Fruit fly (Drosophila melanogaster) whole organism, embryonic: ENCODE results near the gene CG14406.

Experiments used
- ATbp ChIP-seq: fragments of 200-800 bp; sonication (Bioruptor generic); optimal IDR thresholded peaks from 2 replicates; lab custom pipeline; 2017; ENCODE audit warnings: missing biosample characterization, mild to moderate bottlenecking, missing genetic modification characterization, missing genetic modification reagents
- Aef1 ChIP-seq: fragments of 200-800 bp; sonication (Bioruptor generic); IDR thresholded peaks from 3 replicates; pipeline ENCODE4 v1.3.6; 2022; ENCODE audit warnings: missing biosample characterization, missing genetic modification characterization
- Atf-2 ChIP-seq: fragments of 200-800 bp; sonication (Bioruptor generic); optimal IDR thresholded peaks from 2 replicates; lab custom pipeline; 2016; ENCODE audit warnings: missing biosample characterization, missing genetic modification characterization
- Atf6 ChIP-seq: fragments of 200-800 bp; sonication (Bioruptor generic); IDR thresholded peaks from 2 replicates; pipeline ENCODE4 v1.3.6; 2022; ENCODE audit warnings: missing biosample characterization, missing genetic modification characterization
- Bteb2 ChIP-seq: fragments of 200-800 bp; sonication (Bioruptor generic); optimal IDR thresholded peaks from 2 replicates; lab custom pipeline; 2016; ENCODE audit warnings: missing biosample characterization, missing genetic modification characterization
- C15 ChIP-seq: fragments of 200-800 bp; sonication (Bioruptor generic); IDR thresholded peaks from 3 replicates; pipeline ENCODE4 v1.3.6; 2022; ENCODE audit warnings: missing biosample characterization, missing genetic modification characterization
- CG10209 ChIP-seq: fragments of 200-800 bp; sonication (Bioruptor generic); optimal IDR thresholded peaks from 3 replicates; lab custom pipeline; 2017; ENCODE audit warnings: missing biosample characterization, mild to moderate bottlenecking, missing genetic modification characterization, missing genetic modification reagents
- CG11560 ChIP-seq: fragments of 200-800 bp; sonication (Bioruptor generic); IDR thresholded peaks from 3 replicates; pipeline ENCODE4 v1.3.6; 2022; ENCODE audit warnings: missing biosample characterization, missing genetic modification characterization
- CG11695 ChIP-seq: fragments of 200-800 bp; sonication (Bioruptor generic); IDR thresholded peaks from 3 replicates; pipeline ENCODE4 v1.3.6; 2022; ENCODE audit warnings: missing biosample characterization, missing genetic modification characterization
- CG11696 ChIP-seq: fragments of 200-800 bp; sonication (Bioruptor generic); IDR thresholded peaks from 2 replicates; pipeline ENCODE4 v1.3.6; 2022; ENCODE audit warnings: missing biosample characterization, missing genetic modification characterization
- CG12219 ChIP-seq: fragments of 200-800 bp; sonication (Bioruptor generic); optimal IDR thresholded peaks from 3 replicates; lab custom pipeline; 2018; ENCODE audit warnings: missing biosample characterization, mild to moderate bottlenecking, missing genetic modification characterization
- CG12769 ChIP-seq: fragments of 200-800 bp; sonication (Bioruptor generic); optimal IDR thresholded peaks from 2 replicates; lab custom pipeline; 2019; ENCODE audit warnings: missing biosample characterization, mild to moderate bottlenecking, missing genetic modification characterization, moderate library complexity
- CG17186 ChIP-seq: fragments of 200-800 bp; sonication (Bioruptor generic); optimal IDR thresholded peaks from 3 replicates; lab custom pipeline; 2017; ENCODE audit warnings: missing biosample characterization, missing genetic modification reagents, missing genetic modification characterization
- CG17359 ChIP-seq: fragments of 200-800 bp; sonication (Bioruptor generic); optimal IDR thresholded peaks from 3 replicates; lab custom pipeline; 2018; ENCODE audit warnings: missing biosample characterization, mild to moderate bottlenecking, missing genetic modification characterization, moderate library complexity
- CG17385 ChIP-seq: fragments of 200-800 bp; sonication (Bioruptor generic); optimal IDR thresholded peaks from 3 replicates; lab custom pipeline; 2018; ENCODE audit warnings: missing biosample characterization, mild to moderate bottlenecking, missing genetic modification characterization
- CG17802 ChIP-seq: fragments of 200-800 bp; sonication (Bioruptor generic); optimal IDR thresholded peaks from 2 replicates; lab custom pipeline; 2018; ENCODE audit warnings: missing biosample characterization, mild to moderate bottlenecking, missing genetic modification characterization, moderate library complexity
- CG3163 ChIP-seq: fragments of 200-800 bp; sonication (Bioruptor generic); optimal IDR thresholded peaks from 3 replicates; lab custom pipeline; 2016; ENCODE audit warnings: missing biosample characterization, missing genetic modification characterization
- CG32767 ChIP-seq: fragments of 200-800 bp; sonication (Bioruptor generic); IDR thresholded peaks from 2 replicates; pipeline ENCODE4 v1.3.6; 2022; ENCODE audit warnings: missing biosample characterization, missing genetic modification characterization
- CG3281 ChIP-seq: fragments of 200-800 bp; sonication (Bioruptor generic); optimal IDR thresholded peaks from 3 replicates; lab custom pipeline; 2017; ENCODE audit warnings: missing biosample characterization, mild to moderate bottlenecking, missing genetic modification characterization
- CG4617 ChIP-seq: fragments of 200-800 bp; sonication (Bioruptor generic); optimal IDR thresholded peaks from 3 replicates; lab custom pipeline; 2016; ENCODE audit warnings: missing biosample characterization, missing genetic modification characterization, borderline replicate concordance
- CG6813 ChIP-seq: fragments of 200-800 bp; sonication (Bioruptor generic); optimal IDR thresholded peaks from 2 replicates; lab custom pipeline; 2017; ENCODE audit warnings: missing biosample characterization, missing genetic modification characterization, mild to moderate bottlenecking, moderate library complexity, missing genetic modification reagents
- CG7786 ChIP-seq: fragments of 200-800 bp; sonication (Bioruptor generic); optimal IDR thresholded peaks from 2 replicates; lab custom pipeline; 2016; ENCODE audit warnings: missing biosample characterization, missing genetic modification characterization
- CG8388 ChIP-seq: fragments of 200-800 bp; sonication (Bioruptor generic); optimal IDR thresholded peaks from 2 replicates; lab custom pipeline; 2019; ENCODE audit warnings: missing biosample characterization, mild to moderate bottlenecking, missing genetic modification characterization, moderate library complexity
- CG9437 ChIP-seq: fragments of 200-800 bp; sonication (Bioruptor generic); optimal IDR thresholded peaks from 2 replicates; lab custom pipeline; 2018; ENCODE audit warnings: missing biosample characterization, mild to moderate bottlenecking, missing genetic modification characterization
- Chrac-16 ChIP-seq: fragments of 200-800 bp; sonication (Bioruptor generic); optimal IDR thresholded peaks from 3 replicates; lab custom pipeline; 2016; ENCODE audit warnings: missing biosample characterization, missing genetic modification characterization
- Doc3 ChIP-seq: fragments of 200-800 bp; sonication (Bioruptor generic); IDR thresholded peaks from 3 replicates; pipeline ENCODE4 v1.3.6; 2022; ENCODE audit warnings: missing biosample characterization, missing genetic modification characterization; ENCODE audit not compliant: partially characterized antibody
- Dp ChIP-seq: fragments of 200-800 bp; sonication (Bioruptor generic); optimal IDR thresholded peaks from 2 replicates; lab custom pipeline; 2018; ENCODE audit warnings: missing biosample characterization, mild to moderate bottlenecking, missing genetic modification characterization, moderate library complexity
- GATAe ChIP-seq: fragments of 200-800 bp; sonication (Bioruptor generic); conservative IDR thresholded peaks from 2 replicates; pipeline ENCODE4 v1.3.6; 2022; ENCODE audit warnings: missing biosample characterization, missing genetic modification characterization
- Max ChIP-seq: fragments of 200-800 bp; sonication (Bioruptor generic); optimal IDR thresholded peaks from 2 replicates; lab custom pipeline; 2016; ENCODE audit warnings: missing biosample characterization, mild to moderate bottlenecking, missing genetic modification characterization
- PHDP ChIP-seq: fragments of 200-800 bp; sonication (Bioruptor generic); optimal IDR thresholded peaks from 3 replicates; lab custom pipeline; 2018; ENCODE audit warnings: missing biosample characterization, mild to moderate bottlenecking, missing genetic modification characterization, moderate library complexity
- Spps ChIP-seq: fragments of 200-800 bp; sonication (Bioruptor generic); optimal IDR thresholded peaks from 2 replicates; lab custom pipeline; 2018; ENCODE audit warnings: missing biosample characterization, mild to moderate bottlenecking, missing genetic modification characterization
- TFAM ChIP-seq: fragments of 200-800 bp; sonication (Bioruptor generic); optimal IDR thresholded peaks from 2 replicates; lab custom pipeline; 2017; ENCODE audit warnings: missing biosample characterization, missing genetic modification characterization, inconsistent platforms
- bowl ChIP-seq: fragments of 200-800 bp; sonication (Bioruptor generic); IDR thresholded peaks from 2 replicates; pipeline ENCODE4 v1.3.6; 2022; ENCODE audit warnings: missing biosample characterization, missing genetic modification characterization
- cg ChIP-seq: fragments of 200-800 bp; sonication (Bioruptor generic); optimal IDR thresholded peaks from 3 replicates; lab custom pipeline; 2019; ENCODE audit warnings: missing biosample characterization, mild to moderate bottlenecking, missing genetic modification characterization, moderate library complexity
- disco-r ChIP-seq: fragments of 200-800 bp; sonication (Bioruptor generic); optimal IDR thresholded peaks from 2 replicates; lab custom pipeline; 2016; ENCODE audit warnings: missing biosample characterization, missing genetic modification characterization
- ems ChIP-seq: fragments of 200-800 bp; sonication (Bioruptor generic); optimal IDR thresholded peaks from 3 replicates; lab custom pipeline; 2016; ENCODE audit warnings: missing biosample characterization, missing genetic modification characterization
- fd64A ChIP-seq: fragments of 200-800 bp; sonication (Bioruptor generic); optimal IDR thresholded peaks from 3 replicates; lab custom pipeline; 2018; ENCODE audit warnings: missing biosample characterization, mild to moderate bottlenecking, missing genetic modification characterization
- gem ChIP-seq: fragments of 200-800 bp; sonication (Bioruptor generic); optimal IDR thresholded peaks from 2 replicates; lab custom pipeline; 2019; ENCODE audit warnings: missing biosample characterization, mild to moderate bottlenecking, missing genetic modification characterization, moderate library complexity
- hkb ChIP-seq, 2 experiments: fragments of 200-800 bp in 1 of 2; fragments of >200 bp in 1 of 2; sonication (Bioruptor generic) in 1 of 2; IDR thresholded peaks in 1 of 2; optimal IDR thresholded peaks in 1 of 2; 2 replicates each; pipeline versions ENCODE4 v1.3.6 to Lab custom; 2017 to 2022; ENCODE audit warnings: missing biosample characterization in 1 of 2, missing genetic modification characterization in 1 of 2
- hth ChIP-seq: fragments of >200 bp; optimal IDR thresholded peaks from 2 replicates; lab custom pipeline; 2017; ENCODE audit warnings: inconsistent platforms
- lbe ChIP-seq: fragments of 200-800 bp; sonication (Bioruptor generic); optimal IDR thresholded peaks from 2 replicates; lab custom pipeline; 2016; ENCODE audit warnings: missing biosample characterization, mild to moderate bottlenecking, missing genetic modification characterization
- lola ChIP-seq, 3 experiments: fragments of >200 bp in 2 of 3; fragments of 200-800 bp in 1 of 3; sonication (Bioruptor generic) in 1 of 3; optimal IDR thresholded peaks; 2 replicates each; lab custom pipeline; 2017 to 2019; ENCODE audit warnings: missing biosample characterization in 3 of 3, missing genetic modification characterization in 3 of 3, mild to moderate bottlenecking in 1 of 3, moderate library complexity in 1 of 3
- maf-S ChIP-seq: fragments of 200-800 bp; sonication (Bioruptor generic); optimal IDR thresholded peaks from 2 replicates; lab custom pipeline; 2016; ENCODE audit warnings: missing biosample characterization, missing genetic modification characterization
- repo ChIP-seq: fragments of 200-800 bp; sonication (Bioruptor generic); optimal IDR thresholded peaks from 2 replicates; lab custom pipeline; 2016; ENCODE audit warnings: missing biosample characterization, missing genetic modification characterization
- sob ChIP-seq: fragments of 200-800 bp; sonication (Bioruptor generic); IDR thresholded peaks from 2 replicates; pipeline ENCODE4 v1.3.6; 2022; ENCODE audit warnings: missing biosample characterization, missing genetic modification characterization
- ssp ChIP-seq: fragments of 200-800 bp; sonication (Bioruptor generic); IDR thresholded peaks from 2 replicates; pipeline ENCODE4 v1.3.6; 2022; ENCODE audit warnings: missing biosample characterization, missing genetic modification characterization
- tgo ChIP-seq: fragments of 200-800 bp; sonication (Bioruptor generic); IDR thresholded peaks from 3 replicates; pipeline ENCODE4 v1.3.6; 2022; ENCODE audit warnings: missing biosample characterization, missing genetic modification characterization
- tx ChIP-seq: fragments of 200-800 bp; sonication (Bioruptor generic); optimal IDR thresholded peaks from 2 replicates; lab custom pipeline; 2016; ENCODE audit warnings: missing biosample characterization, missing genetic modification characterization
- zf30C ChIP-seq: fragments of 200-800 bp; sonication (Bioruptor generic); optimal IDR thresholded peaks from 3 replicates; lab custom pipeline; 2018; ENCODE audit warnings: missing biosample characterization, mild to moderate bottlenecking, missing genetic modification characterization

The CG14406 gene

DNA sequence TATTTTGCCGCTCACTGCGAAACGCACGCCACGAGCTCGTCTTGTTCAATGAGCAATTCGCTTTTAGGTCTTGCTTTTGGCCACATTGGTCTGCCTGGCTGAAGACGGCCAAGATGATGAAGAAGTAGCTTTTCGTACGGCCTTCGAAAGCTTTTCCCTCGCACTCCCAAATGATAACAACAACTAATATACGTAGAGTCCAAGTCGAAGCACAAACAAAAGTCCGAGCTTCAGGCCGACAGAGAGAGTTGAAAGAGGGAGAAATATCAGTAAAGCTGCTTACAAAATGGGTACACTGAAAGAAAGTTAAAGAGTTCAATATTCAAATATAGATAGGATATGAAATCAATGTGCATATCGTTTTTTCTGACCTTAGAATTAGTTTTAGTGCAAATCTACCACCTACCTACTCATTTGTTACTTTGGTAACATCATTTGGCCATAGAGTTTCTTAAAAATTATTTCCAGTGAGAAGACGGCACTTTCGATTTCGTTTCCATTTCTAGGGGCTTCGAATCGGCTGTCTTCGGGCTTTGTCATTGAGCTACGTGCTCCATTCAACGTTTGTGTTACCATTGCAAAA, 28.0 kb downstream of the CG14406 start, which contains the start of the genes CG45064 and CG45065 (continued):
- TF ChIP-seq Spps = peak; percentile 62
- TF ChIP-seq Chrac-16 (GFP tag; lab: Kevin White, UChicago) = peak; percentile 64
- TF ChIP-seq CG32767 (GFP tag; lab: Robert Waterston, UW) = peak; percentile 72; the same call in 1 of the 2 replicates
- peak; percentile 69 for TF ChIP-seq CG3281 (GFP tag; lab: Kevin White, UChicago)
- TF ChIP-seq cg = no peak
- peak; percentile 83 for TF ChIP-seq CG12219
- peak; percentile 58 for TF ChIP-seq CG17802 (tag; lab: Kevin White, UChicago)
- TF ChIP-seq GATAe (GFP tag; lab: Robert Waterston, UW) = no peak
- TF ChIP-seq Atf6 = peak; percentile 72; the same call in 1 of the 2 replicates
- TF ChIP-seq CG4617 (GFP tag; lab: Kevin White, UChicago) = peak; percentile 16
- peak; percentile 75 for TF ChIP-seq fd64A (GFP tag; lab: Kevin White, UChicago)
- peak; percentile 71 for TF ChIP-seq CG6813 (GFP tag; lab: Kevin White, UChicago)
- TF ChIP-seq CG11560 (tag; lab: Robert Waterston, UW) = peak; percentile 55; the same call in 2 of the 3 replicates
- TF ChIP-seq zf30C = peak; percentile 51
- TF ChIP-seq Max (GFP tag; lab: Kevin White, UChicago) = peak; percentile 52
- peak; percentile 67 for TF ChIP-seq CG7786 (GFP tag; lab: Kevin White, UChicago)
- TF ChIP-seq Dp (GFP tag; lab: Kevin White, UChicago) = no peak
- peak; percentile 65 for TF ChIP-seq Bteb2
- peak in 1 of 3 experiments; percentile 79 for TF ChIP-seq lola (GFP tag; optimal IDR thresholded peaks at IDR 0.05; lab: Kevin White, UChicago)
- TF ChIP-seq Atf-2 (GFP tag; lab: Kevin White, UChicago) = peak; percentile 73
- peak; percentile 84 for TF ChIP-seq PHDP (tag; lab: Kevin White, UChicago)
- TF ChIP-seq maf-S (GFP tag; lab: Kevin White, UChicago) = peak; percentile 68
- TF ChIP-seq Aef1 = peak; percentile 69
- no peak for TF ChIP-seq C15 (GFP tag; lab: Robert Waterston, UW)
- TF ChIP-seq TFAM (GFP tag; lab: Kevin White, UChicago) = no peak
- TF ChIP-seq tgo = peak; percentile 66
- TF ChIP-seq lbe = no peak
- TF ChIP-seq hth (lab: Kevin White, UChicago) = no peak
- TF ChIP-seq CG11696 = peak; percentile 61; the same call in 1 of the 2 replicates
- TF ChIP-seq tx (GFP tag; lab: Kevin White, UChicago) = peak; percentile 77
- TF ChIP-seq Doc3 (GFP tag; lab: Robert Waterston, UW) = no peak
- TF ChIP-seq repo = peak; percentile 62
- peak; percentile 70 for TF ChIP-seq ems (GFP tag; lab: Kevin White, UChicago)
- peak; percentile 93 for TF ChIP-seq ATbp (GFP tag; lab: Kevin White, UChicago)
- peak; percentile 91 for TF ChIP-seq gem (tag; lab: Kevin White, UChicago)
- peak; percentile 79 for TF ChIP-seq CG10209 (GFP tag; lab: Kevin White, UChicago)
- peak; percentile 66 for TF ChIP-seq CG3163 (GFP tag; lab: Kevin White, UChicago)
- peak; percentile 69; the same call in 2 of the 3 replicates for TF ChIP-seq CG11695 (GFP tag; lab: Robert Waterston, UW)
- TF ChIP-seq disco-r (GFP tag; lab: Kevin White, UChicago) = peak; percentile 60
- TF ChIP-seq bowl (GFP tag; lab: Robert Waterston, UW) = peak; percentile 51; the same call in 1 of the 2 replicates
- peak; percentile 20 for TF ChIP-seq CG17186 (GFP tag; lab: Kevin White, UChicago)
- peak; percentile 75 for TF ChIP-seq sob (GFP tag; lab: Robert Waterston, UW)
- TF ChIP-seq CG17385 (GFP tag; lab: Kevin White, UChicago) = peak; percentile 79
- no peak for TF ChIP-seq hkb (optimal IDR thresholded peaks at IDR 0.05; lab: Kevin White, UChicago)
- TF ChIP-seq hkb (GFP tag; IDR thresholded peaks at IDR 0.05; lab: Robert Waterston, UW) = peak; percentile 87
- peak; percentile 85 for TF ChIP-seq CG12769 (tag; lab: Kevin White, UChicago)
- TF ChIP-seq CG17359 (tag; lab: Kevin White, UChicago) = peak; percentile 94
- peak; percentile 73 for TF ChIP-seq ssp (GFP tag; lab: Robert Waterston, UW)
- peak; percentile 89 for TF ChIP-seq CG8388 (GFP tag; lab: Kevin White, UChicago)
- TF ChIP-seq CG9437 = peak; percentile 66
